Worm (Caenorhabditis elegans) whole organism, midembryonic: ENCODE results near the gene F54H12.4.
"Not testable (repeated sequence)": the region's sequence is repeated elsewhere in the genome, so short reads cannot be mapped to it uniquely, and the experiment has no call there.

Experiments used
- T22C8.4 ChIP-seq: fragments of 200-800 bp; sonication (Bioruptor generic); IDR thresholded peaks from 2 replicates; pipeline ENCODE4 v1.3.6; 2022; ENCODE audit warnings: missing genetic modification characterization, missing compliant biosample characterization
- cog-1 ChIP-seq: sonication (generic microtip); optimal IDR thresholded peaks from 2 replicates; lab custom pipeline; 2016; ENCODE audit warnings: missing genetic modification characterization, missing compliant biosample characterization
- flt-1 ChIP-seq: fragments of 200-800 bp; sonication (Bioruptor generic); IDR thresholded peaks from 2 replicates; pipeline ENCODE4 v1.3.6; 2022; ENCODE audit warnings: missing genetic modification characterization, missing compliant biosample characterization
- klf-2 ChIP-seq: fragments of 200-800 bp; sonication (Bioruptor generic); conservative IDR thresholded peaks from 2 replicates; pipeline ENCODE4 v1.3.6; 2022; ENCODE audit warnings: missing genetic modification reagents, missing genetic modification characterization, missing compliant biosample characterization
- med-1 ChIP-seq: sonication (generic microtip); optimal IDR thresholded peaks from 2 replicates; lab custom pipeline; 2017; ENCODE audit warnings: missing genetic modification characterization, mild to moderate bottlenecking, missing compliant biosample characterization, antibody characterized with exemption, missing genetic modification reagents; ENCODE audit not compliant: insufficient read depth
- ref-1 ChIP-seq: fragments of 200-800 bp; sonication (Bioruptor generic); conservative IDR thresholded peaks from 2 replicates; pipeline ENCODE4 v1.3.6; 2022; ENCODE audit warnings: missing genetic modification reagents, missing genetic modification characterization, missing compliant biosample characterization
- tab-1 ChIP-seq: fragments of 200-800 bp; sonication (Bioruptor generic); IDR thresholded peaks from 2 replicates; pipeline ENCODE4 v1.3.6; 2022; ENCODE audit warnings: missing genetic modification characterization, missing compliant biosample characterization
- ztf-23 ChIP-seq: fragments of 200-800 bp; sonication (Bioruptor generic); IDR thresholded peaks from 2 replicates; pipeline ENCODE4 v1.3.6; 2022; ENCODE audit warnings: missing genetic modification reagents, missing genetic modification characterization, missing compliant biosample characterization
- ztf-29 ChIP-seq: fragments of 200-800 bp; sonication (Bioruptor generic); IDR thresholded peaks from 2 replicates; pipeline ENCODE4 v1.3.6; 2022; ENCODE audit warnings: missing genetic modification reagents, missing genetic modification characterization, missing compliant biosample characterization

- not testable (repeated sequence) for TF ChIP-seq klf-2 (GFP tag; lab: Robert Waterston, UW); ref-1 (GFP tag; lab: Robert Waterston, UW); med-1 (GFP tag; lab: Kevin White, UChicago); tab-1 (GFP tag; lab: Robert Waterston, UW); T22C8.4 (GFP tag; lab: Robert Waterston, UW); ztf-23 (GFP tag; lab: Robert Waterston, UW); ztf-29 (GFP tag; lab: Robert Waterston, UW); cog-1 (tag; lab: Kevin White, UChicago); flt-1 (GFP tag; lab: Robert Waterston, UW)
Measured at ce11 chrIII:7958922-7959609, 3.5 kb downstream of the F54H12.4 start, which contains the start of gene F54H12.10.
